Fruit fly (Drosophila melanogaster): ENCODE data around the gene Vps53.

The Vps53 gene

DNA sequence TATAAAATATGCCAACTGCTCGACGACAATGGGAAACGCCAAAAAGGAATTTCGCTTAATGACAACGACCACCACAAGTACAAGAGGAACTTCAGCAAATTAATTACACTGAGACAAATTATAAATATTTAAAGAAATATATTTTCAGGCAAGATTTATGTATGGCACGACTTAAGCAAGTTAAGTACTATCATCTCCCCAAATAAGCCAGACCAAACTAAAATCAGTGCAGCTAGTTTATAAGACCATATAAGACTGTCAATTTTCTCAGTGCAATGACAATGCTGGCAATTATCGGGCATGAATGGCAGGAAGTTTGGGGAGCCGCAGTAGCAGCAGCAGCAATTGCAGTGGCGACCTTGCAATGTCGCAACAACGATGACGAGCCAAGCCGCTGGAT, 37.3 kb downstream of the Vps53 start:
- no peak for TF ChIP-seq h (optimal IDR thresholded peaks at IDR 0.05)

DNA sequence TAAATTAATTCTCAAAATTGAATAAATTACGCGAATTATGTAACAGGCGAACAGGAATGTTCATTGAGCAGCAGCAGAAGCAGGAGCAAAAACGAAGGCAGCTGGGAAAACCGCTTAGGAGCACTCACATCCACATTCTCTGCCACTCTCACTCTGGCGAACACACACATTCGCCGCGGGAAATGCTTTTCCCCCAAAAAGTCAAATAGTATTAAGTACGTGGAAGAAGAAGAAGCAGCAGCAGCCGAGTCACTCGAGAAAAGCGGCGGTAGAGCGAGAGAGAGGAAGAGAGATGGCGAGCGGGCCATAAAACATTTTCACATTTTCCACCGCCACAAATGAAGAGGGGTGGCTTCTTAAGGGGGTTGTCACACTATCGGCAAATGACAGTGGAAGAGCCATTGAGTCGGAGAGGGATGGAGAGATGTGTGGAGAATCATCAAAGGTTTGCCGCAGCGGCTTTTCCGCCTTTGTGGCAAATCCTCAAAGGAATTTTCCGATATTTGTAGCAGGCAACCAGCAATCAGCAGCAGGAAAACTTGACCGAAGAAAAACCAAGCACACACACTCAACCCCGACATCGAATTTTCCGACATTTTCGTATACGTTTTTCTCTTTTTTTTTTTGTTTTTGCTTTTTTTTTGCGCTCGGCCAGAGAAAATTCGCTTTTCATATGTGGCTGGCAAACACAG, 39.1 kb downstream of the Vps53 start:
- TF ChIP-seq psq (optimal IDR thresholded peaks at IDR 0.05) (no peak), Sin3A (optimal IDR thresholded peaks at IDR 0.05) (no peak), h (optimal IDR thresholded peaks at IDR 0.05) (no peak), ttk (optimal IDR thresholded peaks at IDR 0.05) (no peak), insv (optimal IDR thresholded peaks at IDR 0.05) (no peak), Myc (optimal IDR thresholded peaks at IDR 0.05) (no peak)

DNA sequence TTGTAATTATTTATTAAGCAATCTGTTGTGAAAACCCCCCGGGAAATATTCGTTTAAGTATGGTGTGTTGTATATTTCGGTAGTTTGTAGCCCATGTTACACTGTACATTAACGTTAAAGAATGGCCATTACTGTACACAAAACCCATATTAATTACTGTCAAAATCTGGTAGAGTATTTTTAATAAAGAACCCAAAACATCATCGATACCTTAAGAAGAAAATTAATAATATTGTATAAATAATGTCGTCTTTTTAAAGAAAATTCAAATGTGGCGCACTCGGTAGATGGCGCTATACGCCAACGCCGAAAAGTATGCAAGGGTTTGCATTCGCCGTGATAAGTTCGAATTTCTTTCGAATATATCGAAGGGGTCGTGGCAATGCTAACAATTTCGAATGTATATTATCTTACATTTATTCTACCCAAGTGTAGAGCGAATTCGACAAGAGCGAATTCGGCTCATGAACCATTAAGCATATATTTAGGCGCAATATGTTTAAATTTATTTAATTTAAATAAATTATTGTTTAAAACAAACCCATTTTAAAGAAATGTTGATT, 40.2 kb downstream of the Vps53 start:
- TF ChIP-seq h (optimal IDR thresholded peaks at IDR 0.05): no peak
- no peak for TF ChIP-seq Myc (optimal IDR thresholded peaks at IDR 0.05)
- TF ChIP-seq ttk (optimal IDR thresholded peaks at IDR 0.05): no peak
- no peak for TF ChIP-seq psq (optimal IDR thresholded peaks at IDR 0.05)
- no peak for TF ChIP-seq Sin3A (optimal IDR thresholded peaks at IDR 0.05)

DNA sequence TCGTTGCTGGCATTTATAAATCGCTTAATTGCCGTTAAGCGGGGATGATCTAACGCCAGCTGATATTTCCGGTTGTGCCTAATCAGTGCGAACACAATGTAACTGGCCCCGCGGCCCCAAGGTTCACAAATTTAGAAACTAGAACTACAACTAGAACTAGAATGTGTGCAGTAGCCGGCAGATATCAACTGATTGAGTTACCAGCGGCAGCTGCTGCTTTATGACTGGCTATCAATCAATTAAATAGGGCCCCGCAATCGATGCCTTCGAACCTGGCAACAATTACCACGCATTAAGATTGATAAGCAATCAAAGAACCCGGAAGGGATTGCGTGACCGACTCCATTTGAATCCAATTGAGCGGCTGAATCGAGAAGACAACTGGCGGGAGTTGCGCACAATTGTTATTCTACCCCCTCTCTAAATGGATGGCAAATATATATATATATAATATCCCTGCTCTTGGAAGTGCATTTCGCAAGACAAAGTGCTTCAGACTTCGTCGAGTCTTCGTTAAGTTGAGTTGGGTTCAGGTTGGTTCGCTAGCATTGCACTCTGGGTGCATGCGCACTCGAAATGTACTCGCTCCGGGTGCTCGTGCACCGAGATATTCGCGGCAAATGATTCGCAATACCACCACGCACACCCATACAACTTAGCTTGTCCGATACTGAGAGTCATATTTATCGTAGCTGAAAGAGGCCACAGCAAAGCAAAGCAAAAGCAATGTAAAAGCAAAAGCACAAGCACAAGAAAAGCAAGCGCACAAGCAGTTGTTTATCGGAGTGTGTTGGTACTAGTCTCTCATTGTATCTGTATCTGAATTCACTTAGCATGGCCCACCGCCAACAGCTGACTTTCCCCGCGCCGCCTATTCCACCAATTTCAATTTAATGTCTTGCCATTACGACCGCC, 45.8 kb downstream of the Vps53 start:
- TF ChIP-seq insv (optimal IDR thresholded peaks at IDR 0.05) (no peak), Sin3A (optimal IDR thresholded peaks at IDR 0.05) (no peak), psq (optimal IDR thresholded peaks at IDR 0.05) (no peak), h (optimal IDR thresholded peaks at IDR 0.05) (no peak), ttk (optimal IDR thresholded peaks at IDR 0.05) (no peak), Myc (optimal IDR thresholded peaks at IDR 0.05) (no peak)

dm6 chr2L:4335979-4336378, 49.9 kb downstream of the Vps53 start:
- TF ChIP-seq psq (optimal IDR thresholded peaks at IDR 0.05) (no peak), h (optimal IDR thresholded peaks at IDR 0.05) (no peak), Sin3A (optimal IDR thresholded peaks at IDR 0.05) (no peak), insv (optimal IDR thresholded peaks at IDR 0.05) (no peak), ttk (optimal IDR thresholded peaks at IDR 0.05) (no peak), Myc (optimal IDR thresholded peaks at IDR 0.05) (no peak)

DNA sequence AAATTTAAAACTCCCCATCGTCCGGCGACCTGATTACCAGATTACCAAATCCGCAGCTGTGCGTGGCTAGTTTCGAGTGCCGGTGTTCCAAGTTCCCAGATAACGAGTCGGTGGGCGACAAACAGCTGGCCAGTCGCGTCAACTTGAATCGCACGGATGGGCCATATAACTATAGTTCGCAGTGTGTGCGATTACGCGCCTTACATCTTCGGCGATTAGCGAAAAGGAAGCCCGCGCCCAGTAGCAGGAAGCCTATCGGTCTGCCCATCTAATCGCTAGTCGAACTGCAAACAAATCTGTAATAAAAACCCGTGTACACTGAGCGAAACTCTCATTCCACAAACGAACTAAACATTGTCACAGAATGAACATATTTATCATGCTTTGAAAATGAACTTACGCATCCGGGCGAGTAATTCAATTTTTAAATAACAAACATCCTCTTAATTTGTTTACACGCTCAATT, 50.9 kb downstream of the Vps53 start:
- TF ChIP-seq insv (optimal IDR thresholded peaks at IDR 0.05) (no peak), ttk (optimal IDR thresholded peaks at IDR 0.05) (no peak), Myc (optimal IDR thresholded peaks at IDR 0.05) (no peak), h (optimal IDR thresholded peaks at IDR 0.05) (no peak), Sin3A (optimal IDR thresholded peaks at IDR 0.05) (no peak), psq (optimal IDR thresholded peaks at IDR 0.05) (no peak)

dm6 chr2L:4333758-4334114, 52.1 kb downstream of the Vps53 start, which contains the start of gene Atet:
Atet (plus strand) TSS chr2L:4333913.
- TF ChIP-seq ttk (optimal IDR thresholded peaks at IDR 0.05) (no peak), h (optimal IDR thresholded peaks at IDR 0.05) (no peak), insv (optimal IDR thresholded peaks at IDR 0.05) (no peak), Sin3A (optimal IDR thresholded peaks at IDR 0.05) (no peak), psq (optimal IDR thresholded peaks at IDR 0.05) (no peak), Myc (optimal IDR thresholded peaks at IDR 0.05) (no peak)

DNA sequence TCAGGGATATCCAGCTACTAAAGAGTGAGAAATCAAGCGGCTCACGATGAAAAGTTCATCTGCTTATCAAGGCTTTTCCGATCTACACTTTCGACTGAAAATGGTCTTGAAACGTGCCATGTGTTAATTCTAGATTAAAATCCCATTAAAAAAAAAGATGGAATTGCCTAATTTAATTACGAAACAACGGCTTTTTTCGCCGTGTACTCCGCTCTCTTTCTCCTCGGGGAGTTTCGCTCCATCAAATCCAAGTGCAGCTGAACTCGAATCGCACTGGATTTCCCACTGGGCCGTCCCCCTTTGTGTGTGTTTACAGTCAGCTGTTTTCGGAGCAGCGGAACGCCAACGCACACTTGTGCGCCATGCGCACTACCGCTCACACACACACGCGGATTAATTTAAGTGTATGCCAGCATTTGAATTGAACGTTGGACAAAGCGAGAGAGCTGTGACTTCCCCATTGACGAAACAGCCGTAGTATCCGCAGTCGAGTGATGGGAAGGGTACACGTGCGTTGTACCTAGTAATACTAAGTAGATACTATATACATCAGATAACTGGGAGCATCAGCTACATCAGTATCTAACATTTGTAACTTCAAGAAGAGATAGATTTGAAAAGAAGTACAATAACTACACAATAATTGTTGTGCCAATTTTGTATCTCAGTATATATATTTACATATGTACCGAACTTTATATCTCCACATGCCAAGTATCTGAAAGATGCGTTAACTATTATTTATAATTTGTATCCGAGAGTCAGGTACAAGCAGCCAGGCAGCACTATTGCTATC, 52.7 kb downstream of the Vps53 start:
- TF ChIP-seq insv (optimal IDR thresholded peaks at IDR 0.05) (no peak), psq (optimal IDR thresholded peaks at IDR 0.05) (no peak), h (optimal IDR thresholded peaks at IDR 0.05) (no peak)
